4 fruit fly cellular contexts compared by ENCODE assay signal in the genomic region with DNA sequence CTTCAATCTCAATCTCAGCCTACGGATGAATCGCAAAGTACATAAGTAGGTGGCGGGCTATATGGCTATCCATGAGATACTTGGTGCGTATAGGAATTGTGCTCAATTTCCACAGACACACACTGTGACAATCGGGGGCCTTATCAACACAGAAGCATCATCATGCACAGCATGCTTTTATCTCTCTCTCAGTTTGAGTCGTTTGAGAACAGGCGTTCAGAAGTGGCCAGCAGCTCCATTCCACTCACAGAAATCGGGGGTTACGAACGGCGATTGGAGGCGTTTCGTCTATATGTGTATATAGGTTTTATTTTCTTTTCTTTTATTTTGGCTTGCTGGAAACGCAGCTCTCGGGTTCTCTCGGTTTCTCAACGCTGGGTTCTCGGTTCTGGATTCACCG.
TF ChIP-seq lines count a peak whose summit lies in the region.

No protein-coding gene starts in this region.

- TF ChIP-seq CTCF in whole organism, embryonic (GFP tag; optimal IDR thresholded peaks at IDR 0.05; lab: Kevin White, UChicago), result no peak

TF ChIP-seq in whole organism, embryonic, 481 proteins besides CTCF, POLR2A, EP300 and RAD21 (continues in another document):
- 0 out of 4 replicates have a peak, but pooled peaks have one; percentile 38 for TF ChIP-seq chinmo (GFP tag; IDR thresholded peaks at IDR 0.05; lab: Robert Waterston, UW; ENCODE audit: partially characterized antibody)
- no peak for TF ChIP-seq Dll (GFP tag; IDR thresholded peaks at IDR 0.05; lab: Robert Waterston, UW; ENCODE audit: partially characterized antibody)
- TF ChIP-seq row (GFP tag; IDR thresholded peaks at IDR 0.05; lab: Robert Waterston, UW), result peak; percentile 8; the same call in 1 of the 3 replicates
- no peak for TF ChIP-seq Mrtf (GFP tag; IDR thresholded peaks at IDR 0.05; lab: Robert Waterston, UW)
- TF ChIP-seq corto (GFP tag; optimal IDR thresholded peaks at IDR 0.05; lab: Kevin White, UChicago), result peak; percentile 41
- TF ChIP-seq Med (GFP tag; lab: Kevin White, UChicago), result peak; percentile 80
- TF ChIP-seq zf30C (GFP tag; optimal IDR thresholded peaks at IDR 0.05; lab: Kevin White, UChicago), result peak; percentile 80
- TF ChIP-seq CG8290 (GFP tag; optimal IDR thresholded peaks at IDR 0.05; lab: Kevin White, UChicago), result no peak
- peak in 1 of 2 experiments; percentile 34 for TF ChIP-seq CG8290 (tag; optimal IDR thresholded peaks at IDR 0.05; lab: Kevin White, UChicago)
- TF ChIP-seq grn (GFP tag; optimal IDR thresholded peaks at IDR 0.05; lab: Kevin White, UChicago), result peak; percentile 37
- no peak for TF ChIP-seq CG2202 (tag; optimal IDR thresholded peaks at IDR 0.05; lab: Kevin White, UChicago)
- peak; percentile 93 for TF ChIP-seq z (GFP tag; IDR thresholded peaks at IDR 0.05; lab: Robert Waterston, UW)
- TF ChIP-seq nom (GFP tag; optimal IDR thresholded peaks at IDR 0.05; lab: Kevin White, UChicago), result peak; percentile 1
- TF ChIP-seq CG31224 (GFP tag; IDR thresholded peaks at IDR 0.05; lab: Robert Waterston, UW), result peak; percentile 98
- TF ChIP-seq CG32532 (GFP tag; IDR thresholded peaks at IDR 0.05; lab: Robert Waterston, UW), result peak; percentile 12; the same call in 1 of the 2 replicates
- no peak for TF ChIP-seq CG4820 (GFP tag; optimal IDR thresholded peaks at IDR 0.05; lab: Kevin White, UChicago)
- no peak for TF ChIP-seq unc-4 (GFP tag; IDR thresholded peaks at IDR 0.05; lab: Robert Waterston, UW; ENCODE audit: partially characterized antibody)
- TF ChIP-seq Deaf1 (tag; optimal IDR thresholded peaks at IDR 0.05; lab: Kevin White, UChicago), result peak; percentile 41
- TF ChIP-seq lab (GFP tag; optimal IDR thresholded peaks at IDR 0.05; lab: Kevin White, UChicago), result peak; percentile 4
- no peak for TF ChIP-seq pfk (GFP tag; optimal IDR thresholded peaks at IDR 0.05; lab: Kevin White, UChicago)

TF ChIP-seq in whole organism, prepupa, 60 proteins besides CTCF, POLR2A, EP300 and RAD21:
- TF ChIP-seq CG6854 (GFP tag; optimal IDR thresholded peaks at IDR 0.05; lab: Kevin White, UChicago) (peak; percentile 27), Sox14 (GFP tag; optimal IDR thresholded peaks at IDR 0.05; lab: Kevin White, UChicago) (peak; percentile 0), CG15336 (GFP tag; IDR thresholded peaks at IDR 0.05; lab: Robert Waterston, UW) (peak; percentile 9; the same call in 1 of the 2 replicates), Eip78C (GFP tag; lab: Kevin White, UChicago) (peak; percentile 57), CG3919 (GFP tag; optimal IDR thresholded peaks at IDR 0.05; lab: Kevin White, UChicago) (no peak), Ets96B (tag; optimal IDR thresholded peaks at IDR 0.05; lab: Kevin White, UChicago) (peak; percentile 23), CG6163 (GFP tag; IDR thresholded peaks at IDR 0.05; lab: Robert Waterston, UW) (peak; percentile 61; the same call in 2 of the 3 replicates), eg (GFP tag; IDR thresholded peaks at IDR 0.05; lab: Robert Waterston, UW) (peak; percentile 18; the same call in 2 of the 3 replicates), CG9139 (GFP tag; optimal IDR thresholded peaks at IDR 0.05; lab: Kevin White, UChicago) (no peak)

TF ChIP-seq in whole organism, pupa, 21 proteins besides CTCF, POLR2A, EP300 and RAD21:
- TF ChIP-seq CG4496 (GFP tag; IDR thresholded peaks at IDR 0.05; lab: Robert Waterston, UW) (peak; percentile 38; the same call in 1 of the 3 replicates), Ets98B (GFP tag; IDR thresholded peaks at IDR 0.05; lab: Robert Waterston, UW) (peak; percentile 47; the same call in 1 of the 2 replicates), Pif1B (GFP tag; optimal IDR thresholded peaks at IDR 0.05; lab: Kevin White, UChicago) (no peak), CG34367 (tag; optimal IDR thresholded peaks at IDR 0.05; lab: Kevin White, UChicago) (no peak), D1 (tag; optimal IDR thresholded peaks at IDR 0.05; lab: Kevin White, UChicago) (no peak), CG32121 (GFP tag; IDR thresholded peaks at IDR 0.05; lab: Robert Waterston, UW) (0 out of 2 replicates have a peak, but pooled peaks have one; percentile 28), gl (tag; optimal IDR thresholded peaks at IDR 0.05; lab: Kevin White, UChicago) (peak; percentile 45), CG17806 (tag; optimal IDR thresholded peaks at IDR 0.05; lab: Kevin White, UChicago) (peak; percentile 21), EcR (GFP tag; optimal IDR thresholded peaks at IDR 0.05; lab: Kevin White, UChicago) (peak; percentile 48), CG10348 (GFP tag; IDR thresholded peaks at IDR 0.05; lab: Robert Waterston, UW) (no peak), CG9948 (tag; optimal IDR thresholded peaks at IDR 0.05; lab: Kevin White, UChicago) (no peak), Snoo (tag; optimal IDR thresholded peaks at IDR 0.05; lab: Kevin White, UChicago) (no peak), CG15710 (tag; optimal IDR thresholded peaks at IDR 0.05; lab: Kevin White, UChicago) (peak; percentile 7), CG12605 (GFP tag; IDR thresholded peaks at IDR 0.05; lab: Robert Waterston, UW) (no peak), rn (GFP tag; IDR thresholded peaks at IDR 0.05; lab: Robert Waterston, UW) (no peak), fd96Ca (GFP tag; IDR thresholded peaks at IDR 0.05; lab: Robert Waterston, UW) (peak; percentile 56; the same call in 2 of the 3 replicates), CG8301 (tag; optimal IDR thresholded peaks at IDR 0.05; lab: Kevin White, UChicago) (no peak), CG13204 (GFP tag; optimal IDR thresholded peaks at IDR 0.05; lab: Kevin White, UChicago) (peak; percentile 30)

TF ChIP-seq in whole organism, wandering third instar larva, 38 proteins besides CTCF, POLR2A, EP300 and RAD21:
- no peak for TF ChIP-seq ey (GFP tag; optimal IDR thresholded peaks at IDR 0.05; lab: Kevin White, UChicago)
- no peak for TF ChIP-seq Rel (GFP tag; optimal IDR thresholded peaks at IDR 0.05; lab: Kevin White, UChicago)
- peak; percentile 24 for TF ChIP-seq Rel (tag; optimal IDR thresholded peaks at IDR 0.05; lab: Kevin White, UChicago)
- peak; percentile 0 for TF ChIP-seq HLH106 (tag; optimal IDR thresholded peaks at IDR 0.05; lab: Kevin White, UChicago)
- TF ChIP-seq h (GFP tag; optimal IDR thresholded peaks at IDR 0.05; lab: Kevin White, UChicago), result no peak
- peak; percentile 48 to 54 for TF ChIP-seq dl (GFP tag; optimal IDR thresholded peaks at IDR 0.05; lab: Kevin White, UChicago; ENCODE audit: insufficient read depth in 1 of 2, partially characterized antibody in 2 of 2)
- no peak for TF ChIP-seq Jra (GFP tag; optimal IDR thresholded peaks at IDR 0.05; lab: Kevin White, UChicago)
- peak; percentile 20 for TF ChIP-seq jim (GFP tag; optimal IDR thresholded peaks at IDR 0.05; lab: Kevin White, UChicago)
- peak; percentile 38 for TF ChIP-seq Vsx2 (GFP tag; optimal IDR thresholded peaks at IDR 0.05; lab: Kevin White, UChicago; ENCODE audit: partially characterized antibody)
- TF ChIP-seq Dif (GFP tag; optimal IDR thresholded peaks at IDR 0.05; lab: Kevin White, UChicago; ENCODE audit: partially characterized antibody), result peak; percentile 24
- TF ChIP-seq Hnf4 (GFP tag; optimal IDR thresholded peaks at IDR 0.05; lab: Kevin White, UChicago), result peak; percentile 23
